Fruit fly (Drosophila melanogaster): ENCODE results near the gene Srx.

Srx gene

dm6 chrX:17852457-17852856 is 4.3 kb upstream of the Srx start, which contains the start of gene CG32554 (continued):
- TF ChIP-seq Stat92E (GFP tag; optimal IDR thresholded peaks at IDR 0.05) (no peak), CG4707 (GFP tag; optimal IDR thresholded peaks at IDR 0.05) (no peak), vnd (GFP tag; IDR thresholded peaks at IDR 0.05; ENCODE audit: partially characterized antibody) (peak; percentile 83), CG7271 (tag; optimal IDR thresholded peaks at IDR 0.05) (no peak), Myb (GFP tag; optimal IDR thresholded peaks at IDR 0.05) (peak; percentile 61), nom (GFP tag; optimal IDR thresholded peaks at IDR 0.05) (no peak), CG4854 (GFP tag; optimal IDR thresholded peaks at IDR 0.05) (no peak), Fer2 (tag; optimal IDR thresholded peaks at IDR 0.05) (no peak), Bgb (GFP tag; IDR thresholded peaks at IDR 0.05; ENCODE audit: partially characterized antibody) (peak; percentile 91), CG1233 (GFP tag; optimal IDR thresholded peaks at IDR 0.05) (no peak), CG12071 (GFP tag; optimal IDR thresholded peaks at IDR 0.05) (no peak), CG7963 (GFP tag; IDR thresholded peaks at IDR 0.05; ENCODE audit: partially characterized antibody) (peak; percentile 84), CG2889 (GFP tag; IDR thresholded peaks at IDR 0.05) (no peak)

- no peak for TF ChIP-seq pros (GFP tag; optimal IDR thresholded peaks at IDR 0.05)
- TF ChIP-seq CG4328 (GFP tag; optimal IDR thresholded peaks at IDR 0.05) = no peak
- TF ChIP-seq CG12391 (tag; optimal IDR thresholded peaks at IDR 0.05) = no peak
- TF ChIP-seq usp (GFP tag; optimal IDR thresholded peaks at IDR 0.05) = no peak
- TF ChIP-seq CrebB (tag; optimal IDR thresholded peaks at IDR 0.05) = no peak
- no peak for TF ChIP-seq gt (GFP tag; IDR thresholded peaks at IDR 0.05)
- no peak for TF ChIP-seq sens-2 (GFP tag; IDR thresholded peaks at IDR 0.05)
- no peak for TF ChIP-seq sqz (GFP tag; optimal IDR thresholded peaks at IDR 0.05)
- no peak for TF ChIP-seq bcd (GFP tag; optimal IDR thresholded peaks at IDR 0.05)
- TF ChIP-seq Deaf1 (tag; optimal IDR thresholded peaks at IDR 0.05) = no peak
- TF ChIP-seq gsb (GFP tag; IDR thresholded peaks at IDR 0.05) = no peak
- no peak for TF ChIP-seq Ada2b (GFP tag; IDR thresholded peaks at IDR 0.05)
- no peak for TF ChIP-seq eyg (GFP tag; optimal IDR thresholded peaks at IDR 0.05)
- TF ChIP-seq Bdp1 (GFP tag; optimal IDR thresholded peaks at IDR 0.05) = no peak
Observed at dm6 chrX:17856029-17856428, 745 bp upstream of the Srx start, which contains the start of gene Mco4. Gene Mco4 (minus strand): TSS chrX:17856129.

- no peak for TF ChIP-seq Drgx (GFP tag; IDR thresholded peaks at IDR 0.05)
- peak; percentile 46 for TF ChIP-seq MBD-R2 (GFP tag; IDR thresholded peaks at IDR 0.05)
- peak; percentile 57 for TF ChIP-seq Med (GFP tag)
- TF ChIP-seq CG11085 (GFP tag; IDR thresholded peaks at IDR 0.05) = no peak
- TF ChIP-seq bowl (GFP tag; IDR thresholded peaks at IDR 0.05) = 0 out of 2 replicates have a peak, but pooled peaks have one; percentile 17
- peak; percentile 48 for TF ChIP-seq stwl (tag; optimal IDR thresholded peaks at IDR 0.05)
- no peak for TF ChIP-seq lov (optimal IDR thresholded peaks at IDR 0.05)
- TF ChIP-seq lov (GFP tag; IDR thresholded peaks at IDR 0.05) = no peak
- peak; percentile 55 for TF ChIP-seq CG10267 (tag; optimal IDR thresholded peaks at IDR 0.05)
Observed at dm6 chrX:17857809-17858208, 1.0 kb downstream of the Srx start.

dm6 chrX:17860711-17861110 is 3.9 kb downstream of the Srx start, which contains the start of the genes Arp8 and CG6769:
Gene Arp8 (minus strand): TSS chrX:17860800.
Gene CG6769 (plus strand): TSS chrX:17861002.
- no peak for TF ChIP-seq mirr (GFP tag; optimal IDR thresholded peaks at IDR 0.05)
- no peak for TF ChIP-seq vnd (GFP tag; IDR thresholded peaks at IDR 0.05; ENCODE audit: partially characterized antibody)
- peak; percentile 64 for TF ChIP-seq row (GFP tag; IDR thresholded peaks at IDR 0.05)
- no peak for TF ChIP-seq tap (tag; optimal IDR thresholded peaks at IDR 0.05)
- no peak for TF ChIP-seq ara (GFP tag; IDR thresholded peaks at IDR 0.05)
- TF ChIP-seq CG2202 (tag; optimal IDR thresholded peaks at IDR 0.05) = no peak
- TF ChIP-seq chm (GFP tag; IDR thresholded peaks at IDR 0.05) = no peak
- TF ChIP-seq CG3838 (GFP tag; optimal IDR thresholded peaks at IDR 0.05) = no peak
- no peak for TF ChIP-seq Trl (optimal IDR thresholded peaks at IDR 0.05)
- no peak for TF ChIP-seq Trl (GFP tag; optimal IDR thresholded peaks at IDR 0.05)
- no peak for TF ChIP-seq dmrt11E (tag; optimal IDR thresholded peaks at IDR 0.05)
- no peak for TF ChIP-seq CG12769 (tag; optimal IDR thresholded peaks at IDR 0.05)
- no peak for TF ChIP-seq D (optimal IDR thresholded peaks at IDR 0.05)
- TF ChIP-seq D (GFP tag; optimal IDR thresholded peaks at IDR 0.05) = no peak
- no peak for TF ChIP-seq D19B (GFP tag; optimal IDR thresholded peaks at IDR 0.05)
